Fruit fly (Drosophila melanogaster): ENCODE results near the gene ND-SGDH.

- no peak for TF ChIP-seq CTCF (optimal IDR thresholded peaks at IDR 0.05)
- no peak for TF ChIP-seq CG8478 (optimal IDR thresholded peaks at IDR 0.05)
These were observed 37.0 kb upstream of the ND-SGDH start, which contains the start of gene Rh7 for dm6 chr3L:12175382-12175781.
